Worm (Caenorhabditis elegans): ENCODE results near the gene C14C10.5.

ce11 chrV:12588030-12588429 is 12.0 kb upstream of the C14C10.5 start, which contains the start of gene C14C10.1:
- no peak for TF ChIP-seq pqm-1 (tag; optimal IDR thresholded peaks at IDR 0.05)
- TF ChIP-seq lin-13 (GFP tag; optimal IDR thresholded peaks at IDR 0.05), result no peak
- no peak for TF ChIP-seq ztf-4 (tag; optimal IDR thresholded peaks at IDR 0.05)
- no peak for TF ChIP-seq elt-2 (tag; optimal IDR thresholded peaks at IDR 0.05)
- TF ChIP-seq snpc-4 (tag; optimal IDR thresholded peaks at IDR 0.05), result no peak
- TF ChIP-seq jun-1 (tag; optimal IDR thresholded peaks at IDR 0.05), result no peak
- TF ChIP-seq nhr-77 (tag; optimal IDR thresholded peaks at IDR 0.05), result no peak
- TF ChIP-seq egl-27 (tag; optimal IDR thresholded peaks at IDR 0.05), result no peak
- TF ChIP-seq ceh-88 (GFP tag; IDR thresholded peaks at IDR 0.05), result no peak
- TF ChIP-seq swsn-7 (tag; optimal IDR thresholded peaks at IDR 0.05), result no peak
- TF ChIP-seq unc-86 (tag; optimal IDR thresholded peaks at IDR 0.05), result no peak
- TF ChIP-seq fkh-8 (tag; optimal IDR thresholded peaks at IDR 0.05), result no peak
